Fruit fly (Drosophila melanogaster) whole organism, pupa: Measurements from ENCODE around the gene frc.

ENCODE experiments used
- CG15710 ChIP-seq: fragments of 200-800 bp; sonication (Bioruptor generic); optimal IDR thresholded peaks from 2 replicates; lab custom pipeline; 2018; ENCODE audit warnings: missing biosample characterization, mild to moderate bottlenecking, missing genetic modification characterization, moderate library complexity
- CG17806 ChIP-seq: fragments of 200-800 bp; sonication (Bioruptor generic); optimal IDR thresholded peaks from 2 replicates; lab custom pipeline; 2018; ENCODE audit warnings: missing biosample characterization, mild to moderate bottlenecking, missing genetic modification characterization, moderate library complexity
- CG32121 ChIP-seq: fragments of 200-800 bp; sonication (Bioruptor generic); IDR thresholded peaks from 2 replicates; pipeline ENCODE4 v1.3.6; 2022; ENCODE audit warnings: missing biosample characterization, missing genetic modification characterization
- CG4496 ChIP-seq: fragments of 200-800 bp; sonication (Bioruptor generic); IDR thresholded peaks from 3 replicates; pipeline ENCODE4 v1.3.6; 2022; ENCODE audit warnings: missing biosample characterization, missing genetic modification characterization
- CG8159 ChIP-seq: fragments of 200-800 bp; sonication (Bioruptor generic); optimal IDR thresholded peaks from 3 replicates; lab custom pipeline; 2018; ENCODE audit warnings: missing biosample characterization, mild to moderate bottlenecking, missing genetic modification characterization, moderate library complexity
- CG8301 ChIP-seq: fragments of 200-800 bp; sonication (Bioruptor generic); optimal IDR thresholded peaks from 2 replicates; lab custom pipeline; 2018; ENCODE audit warnings: missing biosample characterization, mild to moderate bottlenecking, missing genetic modification characterization
- Ets98B ChIP-seq: fragments of 200-800 bp; sonication (Bioruptor generic); IDR thresholded peaks from 2 replicates; pipeline ENCODE4 v1.3.6; 2022; ENCODE audit warnings: missing biosample characterization, missing genetic modification characterization
- Pif1A ChIP-seq: fragments of 200-800 bp; sonication (Bioruptor generic); optimal IDR thresholded peaks from 3 replicates; lab custom pipeline; 2016; ENCODE audit warnings: missing biosample characterization, missing genetic modification characterization
- Pif1B ChIP-seq: fragments of 200-800 bp; sonication (Bioruptor generic); optimal IDR thresholded peaks from 3 replicates; lab custom pipeline; 2016; ENCODE audit warnings: missing biosample characterization, missing genetic modification characterization
- Snoo ChIP-seq: fragments of 200-800 bp; sonication (Bioruptor generic); optimal IDR thresholded peaks from 3 replicates; lab custom pipeline; 2017; ENCODE audit warnings: missing biosample characterization, mild to moderate bottlenecking, missing genetic modification characterization, inconsistent platforms
- fd96Ca ChIP-seq: fragments of 200-800 bp; sonication (Bioruptor generic); IDR thresholded peaks from 3 replicates; pipeline ENCODE4 v1.3.6; 2022; ENCODE audit warnings: missing biosample characterization, missing genetic modification characterization
- gl ChIP-seq: fragments of 200-800 bp; sonication (Bioruptor generic); optimal IDR thresholded peaks from 2 replicates; lab custom pipeline; 2018; ENCODE audit warnings: missing biosample characterization, mild to moderate bottlenecking, missing genetic modification characterization
- rn ChIP-seq: fragments of 200-800 bp; sonication (Bioruptor generic); IDR thresholded peaks from 2 replicates; pipeline ENCODE4 v1.3.6; 2022; ENCODE audit warnings: missing biosample characterization, missing genetic modification characterization

DNA sequence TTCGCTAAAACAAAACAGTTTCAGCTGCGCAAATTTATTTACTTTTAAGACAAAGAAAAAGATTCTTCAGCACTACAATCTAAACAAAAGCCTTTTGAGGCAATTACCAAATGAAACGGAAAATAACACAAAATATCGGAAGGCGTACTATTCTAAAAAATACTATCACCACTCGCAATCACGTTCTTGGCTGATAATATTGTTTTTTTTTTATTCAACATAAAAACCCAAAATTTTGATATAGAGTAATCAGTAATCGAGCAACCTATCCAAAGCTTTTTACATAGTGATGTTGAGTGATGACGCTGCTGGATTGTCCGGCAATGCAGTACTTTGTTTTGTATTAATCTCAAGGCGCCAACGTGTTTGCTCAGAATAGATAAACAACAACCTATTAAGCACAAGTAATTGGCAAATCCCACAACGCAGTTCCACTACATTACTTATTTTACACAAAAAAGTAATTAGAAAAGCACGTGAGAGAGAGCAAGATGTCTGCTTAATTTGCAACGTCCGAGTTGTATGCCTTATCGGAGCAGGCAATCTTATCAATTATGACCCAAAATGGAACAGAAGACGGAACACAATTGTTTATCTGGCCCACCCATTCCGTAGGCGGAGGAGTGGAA lies 1.9 kb downstream of the frc start:
- TF ChIP-seq rn = no peak
- no peak for TF ChIP-seq CG15710 (tag; lab: Kevin White, UChicago)
- no peak for TF ChIP-seq CG17806 (tag; lab: Kevin White, UChicago)
- TF ChIP-seq fd96Ca (GFP tag; lab: Robert Waterston, UW) = no peak
- TF ChIP-seq Pif1A (GFP tag; lab: Kevin White, UChicago) = peak; percentile 32
- peak; percentile 18 for TF ChIP-seq CG8301 (tag; lab: Kevin White, UChicago)
- TF ChIP-seq Snoo (tag; lab: Kevin White, UChicago) = no peak
- no peak for TF ChIP-seq gl (tag; lab: Kevin White, UChicago)
- no peak for TF ChIP-seq Ets98B (GFP tag; lab: Robert Waterston, UW)
- peak; percentile 33 for TF ChIP-seq CG8159 (tag; lab: Kevin White, UChicago)
- TF ChIP-seq CG4496 (GFP tag; lab: Robert Waterston, UW) = no peak
- TF ChIP-seq CG32121 = no peak
- TF ChIP-seq Pif1B (GFP tag; lab: Kevin White, UChicago) = no peak
